Worm (Caenorhabditis elegans) whole organism, L4 larva: ENCODE results near the gene Y57G11C.14.

Experiments
- F49E8.2 ChIP-seq: sonication (generic microtip); optimal IDR thresholded peaks from 2 replicates; lab custom pipeline; 2016; ENCODE audit warnings: missing compliant biosample characterization, mild to moderate bottlenecking, missing genetic modification characterization, borderline replicate concordance
- ces-1 ChIP-seq: fragments of 150-350 bp; sonication (generic microtip); optimal IDR thresholded peaks from 4 replicates; lab custom pipeline; 2014; ENCODE audit warnings: missing biosample characterization, missing genetic modification reagents, missing genetic modification characterization
- daf-12 ChIP-seq: fragments of 150-350 bp; optimal IDR thresholded peaks from 2 replicates; lab custom pipeline; 2014; ENCODE audit warnings: missing biosample characterization, missing genetic modification reagents, missing genetic modification characterization
- mep-1 ChIP-seq: fragments of 150-350 bp; sonication (generic microtip); optimal IDR thresholded peaks from 3 replicates; lab custom pipeline; 2014; ENCODE audit warnings: missing biosample characterization, missing genetic modification characterization
- nhr-41 ChIP-seq: fragments of 200-800 bp; sonication (Bioruptor generic); IDR thresholded peaks from 2 replicates; pipeline ENCODE4 v1.3.6; 2022; ENCODE audit warnings: missing genetic modification reagents, missing genetic modification characterization, missing compliant biosample characterization
- nhr-76 ChIP-seq: fragments of 150-350 bp; optimal IDR thresholded peaks from 2 replicates; lab custom pipeline; 2014; ENCODE audit warnings: missing biosample characterization, missing genetic modification characterization
- pqm-1 ChIP-seq: sonication (generic microtip); optimal IDR thresholded peaks from 2 replicates; lab custom pipeline; 2017; ENCODE audit warnings: missing biosample characterization, missing genetic modification characterization
- skn-1 ChIP-seq: fragments of 150-350 bp; optimal IDR thresholded peaks from 2 replicates; lab custom pipeline; 2014; ENCODE audit warnings: missing biosample characterization, missing genetic modification characterization
- snpc-4 ChIP-seq: fragments of 150-350 bp; optimal IDR thresholded peaks from 2 replicates; lab custom pipeline; 2014; ENCODE audit warnings: missing biosample characterization, missing genetic modification characterization
- spr-1 ChIP-seq: sonication (generic microtip); optimal IDR thresholded peaks from 2 replicates; lab custom pipeline; 2016; ENCODE audit warnings: mild to moderate bottlenecking, missing genetic modification characterization, missing compliant biosample characterization

DNA sequence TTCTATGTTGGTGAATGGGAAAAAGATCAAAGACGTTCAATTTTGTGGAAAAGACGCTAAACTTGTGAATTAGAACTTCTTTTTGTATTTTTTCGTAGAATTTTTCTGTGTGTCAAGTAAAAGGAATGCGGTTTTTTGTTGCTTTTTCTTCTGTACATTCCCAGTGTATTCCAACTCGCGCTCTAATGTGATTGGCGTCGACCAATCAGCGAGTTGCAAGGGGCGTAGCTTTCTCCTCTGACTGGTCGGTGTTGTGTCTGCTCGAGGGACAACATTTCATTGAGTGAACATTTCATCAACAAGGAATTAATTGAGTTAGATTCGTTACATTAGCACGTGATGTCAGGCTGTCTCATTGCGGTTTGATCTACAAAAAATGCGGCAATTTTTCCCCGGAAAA is 1.8 kb downstream of the Y57G11C.14 start:
- no peak for TF ChIP-seq pqm-1 (tag; lab: Kevin White, UChicago)
- no peak for TF ChIP-seq snpc-4
- TF ChIP-seq nhr-41 (GFP tag; lab: Robert Waterston, UW): no peak
- TF ChIP-seq mep-1 (tag; lab: Kevin White, UChicago): no peak
- TF ChIP-seq daf-12: no peak
- TF ChIP-seq ces-1 (GFP tag; lab: Kevin White, UChicago): no peak
- no peak for TF ChIP-seq skn-1 (tag; lab: Kevin White, UChicago)
- no peak for TF ChIP-seq spr-1 (tag; lab: Kevin White, UChicago)
- no peak for TF ChIP-seq F49E8.2 (tag; lab: Kevin White, UChicago)
- no peak for TF ChIP-seq nhr-76 (tag; lab: Kevin White, UChicago)
